Worm (Caenorhabditis elegans) whole organism, mixed stage, embryonic: ENCODE data around the gene clec-172.

Experiments
- M03D4.4 ChIP-seq: sonication (generic microtip); optimal IDR thresholded peaks from 2 replicates; lab custom pipeline; 2017; ENCODE audit warnings: mild to moderate bottlenecking, missing genetic modification characterization, missing compliant biosample characterization
- bed-3 ChIP-seq: fragments of 200-800 bp; sonication (Bioruptor generic); optimal IDR thresholded peaks from 3 replicates; lab custom pipeline; 2018; ENCODE audit warnings: mild to moderate bottlenecking, missing genetic modification characterization, moderate library complexity, missing compliant biosample characterization
- blmp-1 ChIP-seq: fragments of 150-350 bp; optimal IDR thresholded peaks from 2 replicates; lab custom pipeline; 2014; ENCODE audit warnings: missing biosample characterization, missing genetic modification characterization
- ceh-39 ChIP-seq: fragments of 150-350 bp; optimal IDR thresholded peaks from 2 replicates; lab custom pipeline; 2014; ENCODE audit warnings: missing biosample characterization, missing genetic modification characterization
- ceh-43 ChIP-seq: fragments of 200-800 bp; sonication (Bioruptor generic); optimal IDR thresholded peaks from 2 replicates; lab custom pipeline; 2018; ENCODE audit warnings: mild to moderate bottlenecking, missing genetic modification characterization, moderate library complexity, missing compliant biosample characterization
- ceh-83 ChIP-seq: fragments of 200-800 bp; sonication (Bioruptor generic); optimal IDR thresholded peaks from 2 replicates; lab custom pipeline; 2018; ENCODE audit warnings: mild to moderate bottlenecking, missing genetic modification characterization, missing compliant biosample characterization
- ces-1 ChIP-seq: fragments of 150-350 bp; optimal IDR thresholded peaks from 2 replicates; lab custom pipeline; 2014; ENCODE audit warnings: missing biosample characterization, missing genetic modification reagents, missing genetic modification characterization
- cnd-1 ChIP-seq: fragments of 200-800 bp; sonication (Bioruptor generic); optimal IDR thresholded peaks from 2 replicates; lab custom pipeline; 2018; ENCODE audit warnings: mild to moderate bottlenecking, missing genetic modification characterization, missing compliant biosample characterization
- drap-1 ChIP-seq: fragments of 200-800 bp; sonication (Bioruptor generic); optimal IDR thresholded peaks from 3 replicates; lab custom pipeline; 2018; ENCODE audit warnings: mild to moderate bottlenecking, missing genetic modification characterization, missing compliant biosample characterization
- elt-1 ChIP-seq: sonication (generic microtip); optimal IDR thresholded peaks from 2 replicates; lab custom pipeline; 2017; ENCODE audit warnings: missing genetic modification characterization, mild to moderate bottlenecking, missing compliant biosample characterization, antibody characterized with exemption, moderate library complexity, borderline replicate concordance; ENCODE audit not compliant: insufficient read depth
- elt-3 ChIP-seq: fragments of 150-350 bp; optimal IDR thresholded peaks from 2 replicates; lab custom pipeline; 2014; ENCODE audit warnings: missing biosample characterization, missing genetic modification characterization
- flh-1 ChIP-seq: fragments of 200-800 bp; sonication (Bioruptor generic); optimal IDR thresholded peaks from 2 replicates; lab custom pipeline; 2018; ENCODE audit warnings: mild to moderate bottlenecking, missing genetic modification characterization, moderate library complexity, missing compliant biosample characterization
- ham-2 ChIP-seq: fragments of 200-800 bp; sonication (Bioruptor generic); optimal IDR thresholded peaks from 2 replicates; lab custom pipeline; 2018; ENCODE audit warnings: mild to moderate bottlenecking, missing genetic modification characterization, missing compliant biosample characterization
- hlh-1 ChIP-seq: fragments of 150-350 bp; optimal IDR thresholded peaks from 2 replicates; lab custom pipeline; 2014; ENCODE audit warnings: missing biosample characterization, missing genetic modification reagents, missing genetic modification characterization
- lin-13 ChIP-seq: fragments of 150-350 bp; optimal IDR thresholded peaks from 2 replicates; lab custom pipeline; 2014; ENCODE audit warnings: missing biosample characterization, missing genetic modification characterization
- lsy-2 ChIP-seq: fragments of 150-350 bp; optimal IDR thresholded peaks from 2 replicates; lab custom pipeline; 2014; ENCODE audit warnings: missing biosample characterization, missing genetic modification characterization
- mab-5 ChIP-seq: fragments of 150-350 bp; optimal IDR thresholded peaks from 2 replicates; lab custom pipeline; 2014; ENCODE audit warnings: missing biosample characterization, missing genetic modification characterization
- mep-1 ChIP-seq: fragments of 150-350 bp; optimal IDR thresholded peaks from 2 replicates; lab custom pipeline; 2017; ENCODE audit warnings: missing biosample characterization, missing genetic modification reagents, missing genetic modification characterization, inconsistent platforms
- mls-2 ChIP-seq: sonication (generic microtip); optimal IDR thresholded peaks from 2 replicates; lab custom pipeline; 2016; ENCODE audit warnings: mild to moderate bottlenecking, missing genetic modification characterization, moderate library complexity, missing compliant biosample characterization
- nhr-12 ChIP-seq: fragments of 150-350 bp; optimal IDR thresholded peaks from 2 replicates; lab custom pipeline; 2014; ENCODE audit warnings: missing biosample characterization, missing genetic modification characterization
- nhr-2 ChIP-seq: fragments of 150-350 bp; optimal IDR thresholded peaks from 2 replicates; lab custom pipeline; 2014; ENCODE audit warnings: missing biosample characterization, missing genetic modification characterization
- nhr-237 ChIP-seq: fragments of 150-350 bp; optimal IDR thresholded peaks from 2 replicates; lab custom pipeline; 2014; ENCODE audit warnings: missing biosample characterization, missing genetic modification characterization
- nhr-28 ChIP-seq: fragments of 150-350 bp; optimal IDR thresholded peaks from 2 replicates; lab custom pipeline; 2014; ENCODE audit warnings: missing biosample characterization, missing genetic modification characterization
- nhr-76 ChIP-seq: sonication (generic microtip); optimal IDR thresholded peaks from 2 replicates; lab custom pipeline; 2017; ENCODE audit warnings: missing biosample characterization, missing genetic modification characterization
- pha-4 ChIP-seq: fragments of 150-350 bp; optimal IDR thresholded peaks from 2 replicates; lab custom pipeline; 2018; ENCODE audit warnings: missing biosample characterization, missing genetic modification reagents, missing genetic modification characterization
- sem-2 ChIP-seq: fragments of 200-800 bp; sonication (Bioruptor generic); optimal IDR thresholded peaks from 2 replicates; lab custom pipeline; 2018; ENCODE audit warnings: mild to moderate bottlenecking, missing genetic modification characterization, missing compliant biosample characterization
- snpc-4 ChIP-seq: fragments of 150-350 bp; optimal IDR thresholded peaks from 2 replicates; lab custom pipeline; 2014; ENCODE audit warnings: missing biosample characterization, missing genetic modification characterization
- sptf-1 ChIP-seq: sonication (generic microtip); optimal IDR thresholded peaks from 2 replicates; lab custom pipeline; 2017; ENCODE audit warnings: mild to moderate bottlenecking, missing genetic modification characterization, moderate library complexity, missing compliant biosample characterization
- tbx-8 ChIP-seq: fragments of 200-800 bp; sonication (Bioruptor generic); optimal IDR thresholded peaks from 2 replicates; lab custom pipeline; 2018; ENCODE audit warnings: mild to moderate bottlenecking, missing genetic modification characterization, moderate library complexity, missing compliant biosample characterization
- unc-120 ChIP-seq: sonication (generic microtip); optimal IDR thresholded peaks from 2 replicates; lab custom pipeline; 2017; ENCODE audit warnings: missing genetic modification characterization, missing compliant biosample characterization; ENCODE audit not compliant: poor library complexity, severe bottlenecking
- unc-39 ChIP-seq: fragments of 150-350 bp; optimal IDR thresholded peaks from 2 replicates; lab custom pipeline; 2014; ENCODE audit warnings: missing biosample characterization, missing genetic modification characterization
- unc-62 ChIP-seq: fragments of 150-350 bp; optimal IDR thresholded peaks from 2 replicates; lab custom pipeline; 2014; ENCODE audit warnings: missing biosample characterization, missing genetic modification reagents, missing genetic modification characterization
- zip-8 ChIP-seq: fragments of 150-350 bp; optimal IDR thresholded peaks from 2 replicates; lab custom pipeline; 2014; ENCODE audit warnings: missing biosample characterization, missing genetic modification characterization
- ztf-11 ChIP-seq: fragments of 150-350 bp; optimal IDR thresholded peaks from 2 replicates; lab custom pipeline; 2014; ENCODE audit warnings: missing biosample characterization, missing genetic modification characterization

Gene clec-172

ce11 chrIV:1475009-1475408 is 41.4 kb downstream of the clec-172 start, which contains the start of gene Y77E11A.12:
Gene Y77E11A.12, minus strand, starts transcription at chrIV:1475109.
- TF ChIP-seq elt-1 (tag; lab: Kevin White, UChicago) (no peak), cnd-1 (tag; lab: Kevin White, UChicago) (no peak), unc-62 (no peak), bed-3 (GFP tag; lab: Kevin White, UChicago) (no peak), ceh-43 (GFP tag; lab: Kevin White, UChicago) (no peak), sem-2 (no peak), zip-8 (tag; lab: Kevin White, UChicago) (no peak), ces-1 (no peak), drap-1 (GFP tag; lab: Kevin White, UChicago) (no peak), ztf-11 (no peak), hlh-1 (tag; lab: Kevin White, UChicago) (no peak), blmp-1 (tag; lab: Kevin White, UChicago) (no peak), pha-4 (tag; lab: Kevin White, UChicago) (no peak), nhr-237 (tag; lab: Kevin White, UChicago) (no peak), lsy-2 (tag; lab: Kevin White, UChicago) (no peak), nhr-12 (tag; lab: Kevin White, UChicago) (no peak), mab-5 (tag; lab: Kevin White, UChicago) (no peak), sptf-1 (tag; lab: Kevin White, UChicago) (no peak), nhr-28 (tag; lab: Kevin White, UChicago) (no peak)
- TF ChIP-seq, all 35 proteins: peak for 0

- TF ChIP-seq sptf-1 (tag; lab: Kevin White, UChicago) (no peak), flh-1 (GFP tag; lab: Kevin White, UChicago) (no peak), ceh-39 (tag; lab: Kevin White, UChicago) (no peak), tbx-8 (no peak), pha-4 (tag; lab: Kevin White, UChicago) (no peak), nhr-237 (tag; lab: Kevin White, UChicago) (no peak), bed-3 (GFP tag; lab: Kevin White, UChicago) (no peak), ceh-43 (GFP tag; lab: Kevin White, UChicago) (no peak), sem-2 (no peak), ztf-11 (no peak), nhr-2 (tag; lab: Kevin White, UChicago) (no peak), elt-1 (tag; lab: Kevin White, UChicago) (no peak), unc-39 (tag; lab: Kevin White, UChicago) (no peak), lin-13 (tag; lab: Kevin White, UChicago) (no peak), cnd-1 (tag; lab: Kevin White, UChicago) (no peak), mls-2 (tag; lab: Kevin White, UChicago) (no peak), nhr-76 (tag; lab: Kevin White, UChicago) (no peak), snpc-4 (tag; lab: Kevin White, UChicago) (no peak)
Observed at ce11 chrIV:1472145-1472544, 44.3 kb downstream of the clec-172 start.

- TF ChIP-seq elt-3 (tag; lab: Kevin White, UChicago) (no peak), M03D4.4 (tag; lab: Kevin White, UChicago) (no peak), nhr-12 (tag; lab: Kevin White, UChicago) (no peak), elt-1 (tag; lab: Kevin White, UChicago) (no peak), blmp-1 (tag; lab: Kevin White, UChicago) (no peak), ceh-43 (GFP tag; lab: Kevin White, UChicago) (no peak), snpc-4 (tag; lab: Kevin White, UChicago) (no peak), unc-62 (no peak), mls-2 (tag; lab: Kevin White, UChicago) (no peak), ceh-83 (GFP tag; lab: Kevin White, UChicago) (no peak), ham-2 (GFP tag; lab: Kevin White, UChicago) (no peak), zip-8 (tag; lab: Kevin White, UChicago) (no peak), ceh-39 (tag; lab: Kevin White, UChicago) (no peak), unc-120 (tag; lab: Kevin White, UChicago) (no peak), pha-4 (tag; lab: Kevin White, UChicago) (no peak), sptf-1 (tag; lab: Kevin White, UChicago) (no peak)
- TF ChIP-seq, all 35 proteins: peak for 0
Observed at ce11 chrIV:1470364-1470763, 46.1 kb downstream of the clec-172 start.

ce11 chrIV:1469093-1469492 is 47.3 kb downstream of the clec-172 start:
- TF ChIP-seq blmp-1 (tag; lab: Kevin White, UChicago) (no peak), snpc-4 (tag; lab: Kevin White, UChicago) (no peak), ceh-83 (GFP tag; lab: Kevin White, UChicago) (no peak), nhr-12 (tag; lab: Kevin White, UChicago) (no peak), mep-1 (tag; lab: Kevin White, UChicago) (no peak), lsy-2 (tag; lab: Kevin White, UChicago) (no peak), ceh-43 (GFP tag; lab: Kevin White, UChicago) (no peak), cnd-1 (tag; lab: Kevin White, UChicago) (no peak), unc-62 (no peak), ztf-11 (no peak), nhr-237 (tag; lab: Kevin White, UChicago) (no peak), tbx-8 (no peak), sem-2 (no peak), bed-3 (GFP tag; lab: Kevin White, UChicago) (no peak), nhr-76 (tag; lab: Kevin White, UChicago) (no peak), unc-39 (tag; lab: Kevin White, UChicago) (no peak), nhr-2 (tag; lab: Kevin White, UChicago) (no peak)
